Worm (Caenorhabditis elegans) whole organism, L2 larva: Measurements from ENCODE around the gene aex-3.

Experiments
- alr-1 ChIP-seq: fragments of 150-350 bp; optimal IDR thresholded peaks from 2 replicates; lab custom pipeline; 2014; ENCODE audit warnings: missing biosample characterization, missing genetic modification characterization
- aly-2 ChIP-seq: fragments of 150-350 bp; optimal IDR thresholded peaks from 2 replicates; lab custom pipeline; 2014; ENCODE audit warnings: missing biosample characterization, missing genetic modification characterization
- egl-27 ChIP-seq: sonication (generic microtip); optimal IDR thresholded peaks from 3 replicates; lab custom pipeline; 2017; ENCODE audit warnings: missing biosample characterization, missing genetic modification reagents, missing genetic modification characterization
- fos-1 ChIP-seq: fragments of 150-350 bp; optimal IDR thresholded peaks from 2 replicates; lab custom pipeline; 2014; ENCODE audit warnings: missing biosample characterization, missing genetic modification characterization
- lin-13 ChIP-seq: fragments of 150-350 bp; optimal IDR thresholded peaks from 2 replicates; lab custom pipeline; 2014; ENCODE audit warnings: missing biosample characterization, missing genetic modification reagents, missing genetic modification characterization
- lin-39 ChIP-seq: fragments of 150-350 bp; optimal IDR thresholded peaks from 2 replicates; lab custom pipeline; 2014; ENCODE audit warnings: missing biosample characterization, missing genetic modification reagents, missing genetic modification characterization
- nhr-11 ChIP-seq: fragments of 150-350 bp; optimal IDR thresholded peaks from 2 replicates; lab custom pipeline; 2014; ENCODE audit warnings: missing biosample characterization, missing genetic modification characterization
- nhr-6 ChIP-seq: fragments of 150-350 bp; optimal IDR thresholded peaks from 2 replicates; lab custom pipeline; 2014; ENCODE audit warnings: missing biosample characterization, missing genetic modification characterization
- snpc-4 ChIP-seq: fragments of 150-350 bp; optimal IDR thresholded peaks from 2 replicates; lab custom pipeline; 2014; ENCODE audit warnings: missing biosample characterization, missing genetic modification characterization
- unc-39 ChIP-seq: fragments of 150-350 bp; optimal IDR thresholded peaks from 2 replicates; lab custom pipeline; 2014; ENCODE audit warnings: missing biosample characterization, missing genetic modification characterization

- TF ChIP-seq snpc-4 (tag; lab: Kevin White, UChicago), result no peak
- TF ChIP-seq nhr-11 (tag; lab: Kevin White, UChicago), result no peak
- TF ChIP-seq aly-2, result no peak
- TF ChIP-seq alr-1, result no peak
- TF ChIP-seq nhr-6 (tag; lab: Kevin White, UChicago), result no peak
- TF ChIP-seq lin-39 (tag; lab: Kevin White, UChicago), result no peak
- TF ChIP-seq lin-13, result no peak
- no peak for TF ChIP-seq egl-27 (tag; lab: Kevin White, UChicago)
- no peak for TF ChIP-seq fos-1 (tag; lab: Kevin White, UChicago)
- TF ChIP-seq unc-39 (tag; lab: Kevin White, UChicago), result no peak
Observed at ce11 chrX:748319-748718, 11.2 kb downstream of the aex-3 start.
